Fruit fly (Drosophila melanogaster) whole organism, embryonic: ENCODE results near the gene Pcyt1.

Source experiments
- Atf-2 ChIP-seq: fragments of 200-800 bp; sonication (Bioruptor generic); optimal IDR thresholded peaks from 2 replicates; lab custom pipeline; 2016; ENCODE audit warnings: missing biosample characterization, missing genetic modification characterization
- C15 ChIP-seq: fragments of 200-800 bp; sonication (Bioruptor generic); IDR thresholded peaks from 3 replicates; pipeline ENCODE4 v1.3.6; 2022; ENCODE audit warnings: missing biosample characterization, missing genetic modification characterization
- CG10267 ChIP-seq: fragments of 200-800 bp; sonication (Bioruptor generic); optimal IDR thresholded peaks from 2 replicates; lab custom pipeline; 2018; ENCODE audit warnings: missing biosample characterization, mild to moderate bottlenecking, missing genetic modification characterization, moderate library complexity
- CG11560 ChIP-seq: fragments of 200-800 bp; sonication (Bioruptor generic); IDR thresholded peaks from 3 replicates; pipeline ENCODE4 v1.3.6; 2022; ENCODE audit warnings: missing biosample characterization, missing genetic modification characterization
- CG11695 ChIP-seq: fragments of 200-800 bp; sonication (Bioruptor generic); IDR thresholded peaks from 3 replicates; pipeline ENCODE4 v1.3.6; 2022; ENCODE audit warnings: missing biosample characterization, missing genetic modification characterization
- CG12071 ChIP-seq: fragments of 200-800 bp; sonication (Bioruptor generic); optimal IDR thresholded peaks from 3 replicates; lab custom pipeline; 2018; ENCODE audit warnings: missing biosample characterization, mild to moderate bottlenecking, missing genetic modification characterization
- CG13424 ChIP-seq: fragments of 200-800 bp; sonication (Bioruptor generic); optimal IDR thresholded peaks from 2 replicates; lab custom pipeline; 2019; ENCODE audit warnings: missing biosample characterization, mild to moderate bottlenecking, missing genetic modification characterization, moderate library complexity
- CG15479 ChIP-seq: fragments of 200-800 bp; sonication (Bioruptor generic); optimal IDR thresholded peaks from 3 replicates; lab custom pipeline; 2019; ENCODE audit warnings: missing biosample characterization, mild to moderate bottlenecking, missing genetic modification characterization, moderate library complexity
- CG16813 ChIP-seq: fragments of 200-800 bp; sonication (Bioruptor generic); IDR thresholded peaks from 3 replicates; pipeline ENCODE4 v1.3.6; 2022; ENCODE audit warnings: missing biosample characterization, missing genetic modification characterization; ENCODE audit not compliant: partially characterized antibody
- CG1832 ChIP-seq: fragments of 200-800 bp; sonication (Bioruptor generic); optimal IDR thresholded peaks from 2 replicates; lab custom pipeline; 2017; ENCODE audit warnings: missing biosample characterization, mild to moderate bottlenecking, missing genetic modification characterization, inconsistent platforms
- CG30403 ChIP-seq: fragments of 200-800 bp; sonication (Bioruptor generic); optimal IDR thresholded peaks from 3 replicates; lab custom pipeline; 2016; ENCODE audit warnings: missing biosample characterization, missing genetic modification characterization
- CG31365 ChIP-seq: fragments of 200-800 bp; sonication (Bioruptor generic); optimal IDR thresholded peaks from 2 replicates; lab custom pipeline; 2018; ENCODE audit warnings: missing biosample characterization, mild to moderate bottlenecking, missing genetic modification characterization
- CG3281 ChIP-seq: fragments of 200-800 bp; sonication (Bioruptor generic); optimal IDR thresholded peaks from 3 replicates; lab custom pipeline; 2017; ENCODE audit warnings: missing biosample characterization, mild to moderate bottlenecking, missing genetic modification characterization
- CG4328 ChIP-seq: fragments of 200-800 bp; sonication (Bioruptor generic); optimal IDR thresholded peaks from 3 replicates; lab custom pipeline; 2017; ENCODE audit warnings: missing biosample characterization, missing genetic modification reagents, missing genetic modification characterization
- CG5245 ChIP-seq: fragments of 200-800 bp; sonication (Bioruptor generic); optimal IDR thresholded peaks from 3 replicates; lab custom pipeline; 2016; ENCODE audit warnings: missing biosample characterization, missing genetic modification characterization
- CG6175 ChIP-seq: fragments of 200-800 bp; sonication (Bioruptor generic); IDR thresholded peaks from 3 replicates; pipeline ENCODE4 v1.3.6; 2022; ENCODE audit warnings: missing biosample characterization, missing genetic modification characterization
- CG6854 ChIP-seq: fragments of 200-800 bp; sonication (Bioruptor generic); optimal IDR thresholded peaks from 3 replicates; lab custom pipeline; 2017; ENCODE audit warnings: missing biosample characterization, mild to moderate bottlenecking, missing genetic modification characterization
- CG7745 ChIP-seq: fragments of 200-800 bp; sonication (Bioruptor generic); optimal IDR thresholded peaks from 2 replicates; lab custom pipeline; 2018; ENCODE audit warnings: missing biosample characterization, mild to moderate bottlenecking, missing genetic modification characterization, moderate library complexity
- CG7839 ChIP-seq: fragments of 200-800 bp; sonication (Bioruptor generic); optimal IDR thresholded peaks from 3 replicates; lab custom pipeline; 2018; ENCODE audit warnings: missing biosample characterization, mild to moderate bottlenecking, missing genetic modification characterization, moderate library complexity
- CG7928 ChIP-seq: fragments of 200-800 bp; sonication (Bioruptor generic); optimal IDR thresholded peaks from 2 replicates; lab custom pipeline; 2017; ENCODE audit warnings: missing biosample characterization, mild to moderate bottlenecking, missing genetic modification characterization
- D19A ChIP-seq: fragments of 200-800 bp; optimal IDR thresholded peaks from 3 replicates; lab custom pipeline; 2019; ENCODE audit warnings: missing biosample characterization, mild to moderate bottlenecking, missing genetic modification characterization, moderate library complexity
- Dek ChIP-seq: fragments of 200-800 bp; sonication (Bioruptor generic); optimal IDR thresholded peaks from 3 replicates; lab custom pipeline; 2019; ENCODE audit warnings: missing biosample characterization, mild to moderate bottlenecking, missing genetic modification characterization, moderate library complexity
- Dip2 ChIP-seq: fragments of 200-800 bp; sonication (Bioruptor generic); IDR thresholded peaks from 2 replicates; pipeline ENCODE4 v1.3.6; 2022; ENCODE audit warnings: missing biosample characterization, missing genetic modification characterization
- Dp ChIP-seq: fragments of 200-800 bp; sonication (Bioruptor generic); optimal IDR thresholded peaks from 2 replicates; lab custom pipeline; 2018; ENCODE audit warnings: missing biosample characterization, mild to moderate bottlenecking, missing genetic modification characterization, moderate library complexity
- Fer1 ChIP-seq: fragments of 200-800 bp; sonication (Bioruptor generic); optimal IDR thresholded peaks from 2 replicates; lab custom pipeline; 2017; ENCODE audit warnings: missing biosample characterization, mild to moderate bottlenecking, missing genetic modification characterization
- Hmr ChIP-seq: fragments of 200-800 bp; sonication (Bioruptor generic); optimal IDR thresholded peaks from 3 replicates; lab custom pipeline; 2017; ENCODE audit warnings: mild to moderate bottlenecking, missing biosample characterization, missing genetic modification reagents, missing genetic modification characterization
- MESR4 ChIP-seq: fragments of 200-800 bp; sonication (Bioruptor generic); optimal IDR thresholded peaks from 2 replicates; lab custom pipeline; 2018; ENCODE audit warnings: missing biosample characterization, mild to moderate bottlenecking, missing genetic modification characterization, moderate library complexity
- Optix ChIP-seq: fragments of 200-800 bp; sonication (Bioruptor generic); IDR thresholded peaks from 3 replicates; pipeline ENCODE4 v1.3.6; 2022; ENCODE audit warnings: missing biosample characterization, missing genetic modification characterization
- Pdp1 ChIP-seq, 2 experiments: fragments of 200-800 bp; sonication (Bioruptor generic); optimal IDR thresholded peaks; 3 replicates each; lab custom pipeline; 2016; ENCODE audit warnings: missing biosample characterization in 2 of 2, missing genetic modification characterization in 2 of 2, mild to moderate bottlenecking in 1 of 2, moderate library complexity in 1 of 2
- Rx ChIP-seq: fragments of 200-800 bp; sonication (Bioruptor generic); IDR thresholded peaks from 2 replicates; pipeline ENCODE4 v1.3.6; 2022; ENCODE audit warnings: missing biosample characterization, missing genetic modification characterization
- YL-1 ChIP-seq: fragments of 200-800 bp; sonication (Bioruptor generic); optimal IDR thresholded peaks from 3 replicates; lab custom pipeline; 2017; ENCODE audit warnings: missing biosample characterization, mild to moderate bottlenecking, missing genetic modification characterization
- amos ChIP-seq: fragments of 200-800 bp; sonication (Bioruptor generic); IDR thresholded peaks from 2 replicates; pipeline ENCODE4 v1.3.6; 2022; ENCODE audit warnings: missing biosample characterization, missing genetic modification characterization; ENCODE audit not compliant: partially characterized antibody
- bbx ChIP-seq: fragments of 200-800 bp; sonication (Bioruptor generic); IDR thresholded peaks from 2 replicates; pipeline ENCODE4 v1.3.6; 2022; ENCODE audit warnings: missing biosample characterization, missing genetic modification characterization; ENCODE audit not compliant: partially characterized antibody
- cad ChIP-seq: fragments of >200 bp; optimal IDR thresholded peaks from 2 replicates; lab custom pipeline; 2017; ENCODE audit warnings: missing biosample characterization, missing genetic modification characterization
- chm ChIP-seq: fragments of 200-800 bp; sonication (Bioruptor generic); IDR thresholded peaks from 2 replicates; pipeline ENCODE4 v1.3.6; 2022; ENCODE audit warnings: missing biosample characterization, missing genetic modification characterization
- crp ChIP-seq, 2 experiments: fragments of 200-800 bp; sonication (Bioruptor generic); optimal IDR thresholded peaks; 2 replicates in 1 of 2; 3 replicates in 1 of 2; lab custom pipeline; 2017; ENCODE audit warnings: missing biosample characterization in 2 of 2, missing genetic modification characterization in 2 of 2, mild to moderate bottlenecking in 1 of 2, moderate library complexity in 1 of 2
- da ChIP-seq: fragments of 200-800 bp; sonication (Bioruptor generic); optimal IDR thresholded peaks from 2 replicates; lab custom pipeline; 2016; ENCODE audit warnings: missing biosample characterization, missing genetic modification characterization
- lov ChIP-seq, 2 experiments: fragments of 200-800 bp in 1 of 2; fragments of >200 bp in 1 of 2; sonication (Bioruptor generic) in 1 of 2; IDR thresholded peaks in 1 of 2; optimal IDR thresholded peaks in 1 of 2; 2 replicates in 1 of 2; 3 replicates in 1 of 2; pipeline versions ENCODE4 v1.3.6 to Lab custom; 2017 to 2022; ENCODE audit warnings: missing biosample characterization in 1 of 2, missing genetic modification characterization in 1 of 2
- maf-S ChIP-seq: fragments of 200-800 bp; sonication (Bioruptor generic); optimal IDR thresholded peaks from 2 replicates; lab custom pipeline; 2016; ENCODE audit warnings: missing biosample characterization, missing genetic modification characterization
- pita ChIP-seq: fragments of 200-800 bp; sonication (Bioruptor generic); optimal IDR thresholded peaks from 2 replicates; lab custom pipeline; 2017; ENCODE audit warnings: missing biosample characterization, mild to moderate bottlenecking, missing genetic modification characterization
- prd ChIP-seq, 3 experiments: fragments of >200 bp in 2 of 3; fragments of 200-800 bp in 1 of 3; sonication (Bioruptor generic) in 1 of 3; optimal IDR thresholded peaks in 2 of 3; IDR thresholded peaks in 1 of 3; 2 replicates in 2 of 3; 3 replicates in 1 of 3; pipeline versions ENCODE4 v1.3.6 to Lab custom; 2017 to 2022; ENCODE audit warnings: missing biosample characterization in 1 of 3, missing genetic modification characterization in 1 of 3
- pros ChIP-seq: fragments of 200-800 bp; sonication (Bioruptor generic); optimal IDR thresholded peaks from 3 replicates; lab custom pipeline; 2019; ENCODE audit warnings: missing biosample characterization, mild to moderate bottlenecking, missing genetic modification characterization, moderate library complexity
- repo ChIP-seq: fragments of 200-800 bp; sonication (Bioruptor generic); optimal IDR thresholded peaks from 2 replicates; lab custom pipeline; 2016; ENCODE audit warnings: missing biosample characterization, missing genetic modification characterization
- sug ChIP-seq: fragments of 200-800 bp; optimal IDR thresholded peaks from 2 replicates; lab custom pipeline; 2019; ENCODE audit warnings: missing biosample characterization, mild to moderate bottlenecking, missing genetic modification characterization, moderate library complexity
- tna ChIP-seq: fragments of 200-800 bp; sonication (Bioruptor generic); IDR thresholded peaks from 2 replicates; pipeline ENCODE4 v1.3.6; 2022; ENCODE audit warnings: missing biosample characterization, missing genetic modification characterization; ENCODE audit not compliant: partially characterized antibody
- trh ChIP-seq: fragments of 200-800 bp; sonication (Bioruptor generic); optimal IDR thresholded peaks from 2 replicates; lab custom pipeline; 2016; ENCODE audit warnings: missing biosample characterization, missing genetic modification characterization
- twi ChIP-seq: fragments of 200-800 bp; optimal IDR thresholded peaks from 2 replicates; lab custom pipeline; 2019; ENCODE audit warnings: missing biosample characterization, mild to moderate bottlenecking, missing genetic modification characterization, moderate library complexity
- yki ChIP-seq: fragments of >200 bp; optimal IDR thresholded peaks from 3 replicates; lab custom pipeline; 2018

Pcyt1 gene

dm6 chr3L:1558178-1558788 lies 12.4 kb downstream of the Pcyt1 start, which contains the start of the genes Pex10 and CG12099 (continued):
- TF ChIP-seq pita (no peak), Fer1 (GFP tag; lab: Kevin White, UChicago) (peak; percentile 80), Dip2 (GFP tag; lab: Robert Waterston, UW) (peak; percentile 26; the same call in 1 of the 2 replicates), da (GFP tag; lab: Kevin White, UChicago) (no peak), Dp (GFP tag; lab: Kevin White, UChicago) (peak; percentile 33), CG4328 (GFP tag; lab: Kevin White, UChicago) (peak; percentile 76), amos (GFP tag; lab: Robert Waterston, UW) (peak; percentile 89), CG10267 (tag; lab: Kevin White, UChicago) (peak; percentile 100), Dek (tag; lab: Kevin White, UChicago) (peak; percentile 85), Atf-2 (GFP tag; lab: Kevin White, UChicago) (no peak), CG3281 (GFP tag; lab: Kevin White, UChicago) (peak; percentile 85), trh (peak; percentile 72), prd (optimal IDR thresholded peaks at IDR 0.05; lab: Kevin White, UChicago) (no peak), prd (GFP tag; IDR thresholded peaks at IDR 0.05; lab: Robert Waterston, UW) (peak; percentile 96), CG7928 (GFP tag; lab: Kevin White, UChicago) (peak; percentile 69), CG6854 (peak; percentile 31), twi (tag; lab: Kevin White, UChicago) (peak; percentile 83), Optix (GFP tag; lab: Robert Waterston, UW) (peak; percentile 92), YL-1 (GFP tag; lab: Kevin White, UChicago) (peak; percentile 99), C15 (GFP tag; lab: Robert Waterston, UW) (peak; percentile 70; the same call in 2 of the 3 replicates), CG15479 (GFP tag; lab: Kevin White, UChicago) (peak; percentile 30), Hmr (GFP tag; lab: Kevin White, UChicago) (peak; percentile 89), CG13424 (peak; percentile 92), CG6175 (GFP tag; lab: Robert Waterston, UW) (peak; percentile 84), CG30403 (GFP tag; lab: Kevin White, UChicago) (peak; percentile 96), pros (GFP tag; lab: Kevin White, UChicago) (peak; percentile 32), CG12071 (GFP tag; lab: Kevin White, UChicago) (peak; percentile 10), CG5245 (peak; percentile 56), tna (GFP tag; lab: Robert Waterston, UW) (peak; percentile 79), repo (GFP tag; lab: Kevin White, UChicago) (no peak), D19A (tag; lab: Kevin White, UChicago) (no peak), CG7839 (peak; percentile 85), CG7745 (no peak), CG1832 (GFP tag; lab: Kevin White, UChicago) (no peak), CG11695 (GFP tag; lab: Robert Waterston, UW) (peak; percentile 84), cad (GFP tag; lab: Kevin White, UChicago) (no peak), bbx (peak; percentile 84), yki (lab: Kevin White, UChicago) (no peak), MESR4 (GFP tag; lab: Kevin White, UChicago) (peak; percentile 95), Pdp1 (GFP tag; optimal IDR thresholded peaks at IDR 0.05; lab: Kevin White, UChicago) (peak; percentile 53 to 74), maf-S (GFP tag; lab: Kevin White, UChicago) (peak; percentile 72), CG31365 (no peak), lov (optimal IDR thresholded peaks at IDR 0.05; lab: Kevin White, UChicago) (no peak), lov (GFP tag; IDR thresholded peaks at IDR 0.05; lab: Robert Waterston, UW) (peak; percentile 87), sug (tag; lab: Kevin White, UChicago) (peak; percentile 93), chm (peak; percentile 85), Rx (GFP tag; lab: Robert Waterston, UW) (peak; percentile 83), CG11560 (peak; percentile 83), crp (GFP tag; optimal IDR thresholded peaks at IDR 0.05; lab: Kevin White, UChicago) (peak; percentile 87 to 98), CG16813 (peak; percentile 97)
